Worm (Caenorhabditis elegans) whole organism, L3 larva: ENCODE measurements around the gene C33B4.2.

Source experiments
- sea-2 ChIP-seq: fragments of 150-350 bp; sonication (generic microtip); optimal IDR thresholded peaks from 4 replicates; lab custom pipeline; 2014; ENCODE audit warnings: missing biosample characterization, missing genetic modification reagents, missing genetic modification characterization
- ztf-11 ChIP-seq: fragments of 150-350 bp; optimal IDR thresholded peaks from 2 replicates; lab custom pipeline; 2014; ENCODE audit warnings: missing biosample characterization, missing genetic modification characterization

DNA sequence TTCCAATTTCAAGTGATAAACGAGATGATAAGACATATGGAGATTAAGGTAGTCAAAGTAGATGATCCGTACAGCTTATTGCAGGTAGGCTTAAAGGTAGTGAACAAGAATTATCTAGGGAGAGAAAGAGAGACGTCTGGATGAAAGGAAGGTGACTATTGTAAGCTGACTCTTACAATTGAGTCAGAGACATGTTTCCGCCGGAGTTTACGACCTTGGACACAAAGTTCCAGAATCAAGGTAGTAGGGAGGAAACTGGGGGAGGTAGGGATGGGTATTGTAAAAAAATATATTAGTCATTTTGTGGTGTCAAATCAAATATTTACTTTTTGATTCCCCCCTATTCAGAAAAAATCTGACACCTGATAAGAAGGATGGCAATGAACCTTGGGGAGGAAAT lies 20.4 kb upstream of the C33B4.2 start:
- TF ChIP-seq ztf-11 (tag; lab: Kevin White, UChicago) = no peak
- no peak for TF ChIP-seq sea-2 (GFP tag; lab: Kevin White, UChicago)
